Fruit fly (Drosophila melanogaster): ENCODE data around the gene Nup358.

Gene Nup358

DNA sequence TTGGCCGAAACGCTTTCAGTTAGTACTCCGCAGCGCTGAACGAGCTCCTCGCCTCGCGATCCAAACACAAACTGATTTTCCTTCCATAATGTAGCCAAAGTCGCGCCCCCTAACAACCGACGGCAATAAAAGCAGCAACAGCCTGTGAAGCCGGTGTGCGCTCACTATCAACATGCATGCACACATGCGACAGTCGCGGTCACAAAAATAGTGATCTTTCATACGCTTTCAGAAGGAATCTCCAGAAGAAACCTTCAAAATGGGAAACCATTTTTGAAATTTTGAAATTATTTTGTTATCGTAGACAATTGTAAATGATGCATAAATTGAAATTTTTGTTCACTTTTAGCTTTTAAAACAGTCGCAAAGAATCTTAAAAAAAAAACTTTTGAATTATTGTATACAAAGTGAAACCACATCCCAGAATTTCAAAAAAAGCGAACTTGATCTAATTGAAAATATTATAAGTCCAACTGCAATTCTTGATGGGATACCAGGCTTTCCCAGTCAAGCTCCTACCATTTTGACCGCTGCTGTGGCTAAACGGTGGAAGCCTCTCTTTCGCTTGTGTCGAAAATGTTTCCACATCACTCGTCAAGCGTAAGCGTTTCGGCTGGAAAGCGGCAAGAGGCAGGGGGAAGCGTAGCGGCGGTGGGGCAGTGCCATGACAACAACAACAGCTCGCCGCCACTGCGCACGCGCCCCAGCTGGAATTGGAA is 16.7 kb upstream of the Nup358 start, which contains the start of gene Cad96Cb:
TSS of gene Cad96Cb (minus strand) at position 51 of the 719 bp plus-strand sequence.
- TF ChIP-seq usp (GFP tag; optimal IDR thresholded peaks at IDR 0.05) = no peak
- no peak for TF ChIP-seq EcR (GFP tag; optimal IDR thresholded peaks at IDR 0.05)
- TF ChIP-seq psq (optimal IDR thresholded peaks at IDR 0.05) = no peak
- no peak for TF ChIP-seq pan (optimal IDR thresholded peaks at IDR 0.05)
- no peak for TF ChIP-seq CG8478 (optimal IDR thresholded peaks at IDR 0.05)
- TF ChIP-seq Dll (optimal IDR thresholded peaks at IDR 0.05) = no peak

DNA sequence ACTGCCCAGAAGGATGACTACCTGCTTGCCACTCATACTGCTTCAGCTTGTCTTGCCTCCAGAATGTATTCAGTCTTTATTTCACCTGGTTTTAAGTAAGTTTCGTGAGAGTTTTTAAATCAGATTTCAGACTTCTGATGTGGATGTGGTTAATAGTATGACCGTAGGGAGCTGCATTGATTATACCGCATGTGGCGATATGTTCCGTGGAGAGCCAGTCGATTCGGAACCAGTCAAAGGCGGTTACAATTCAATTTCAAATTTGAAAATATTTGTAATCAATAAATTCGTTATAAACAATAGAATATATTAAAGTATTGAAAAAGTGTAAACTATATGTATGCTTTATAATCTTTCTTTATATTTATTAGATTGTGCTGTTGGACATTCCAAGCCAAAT is 13.8 kb upstream of the Nup358 start, which contains the start of gene Sil1:
TSS of gene Sil1 (minus strand) at position 168 of the 400 bp plus-strand sequence.
- TF ChIP-seq EcR (GFP tag; optimal IDR thresholded peaks at IDR 0.05) = no peak
- no peak for TF ChIP-seq psq (optimal IDR thresholded peaks at IDR 0.05)
- TF ChIP-seq Dll (optimal IDR thresholded peaks at IDR 0.05) = no peak
- TF ChIP-seq pan (optimal IDR thresholded peaks at IDR 0.05) = no peak
- TF ChIP-seq usp (GFP tag; optimal IDR thresholded peaks at IDR 0.05) = no peak
- no peak for TF ChIP-seq CG8478 (optimal IDR thresholded peaks at IDR 0.05)

DNA sequence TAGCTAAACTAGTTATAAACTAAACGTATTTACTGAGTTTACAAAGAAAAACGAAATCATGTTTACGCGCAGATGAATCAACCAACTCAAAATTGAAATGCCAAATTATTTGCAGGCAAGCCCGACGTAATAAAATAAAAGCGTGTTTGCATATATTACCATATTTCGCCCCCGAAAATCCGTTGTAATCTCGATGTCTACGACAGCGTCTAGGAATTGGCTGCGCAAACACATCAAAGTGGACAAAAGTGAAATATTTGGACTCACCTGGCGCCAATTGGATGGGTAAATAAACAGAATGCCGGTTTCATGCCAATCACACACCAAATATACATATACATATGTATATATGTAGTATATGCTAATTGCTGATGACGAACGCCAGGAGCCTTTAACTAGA is 13.0 kb upstream of the Nup358 start:
- TF ChIP-seq EcR (GFP tag; optimal IDR thresholded peaks at IDR 0.05) (no peak), Dll (optimal IDR thresholded peaks at IDR 0.05) (no peak), pan (optimal IDR thresholded peaks at IDR 0.05) (no peak), psq (optimal IDR thresholded peaks at IDR 0.05) (no peak), CG8478 (optimal IDR thresholded peaks at IDR 0.05) (no peak), usp (GFP tag; optimal IDR thresholded peaks at IDR 0.05) (no peak)

DNA sequence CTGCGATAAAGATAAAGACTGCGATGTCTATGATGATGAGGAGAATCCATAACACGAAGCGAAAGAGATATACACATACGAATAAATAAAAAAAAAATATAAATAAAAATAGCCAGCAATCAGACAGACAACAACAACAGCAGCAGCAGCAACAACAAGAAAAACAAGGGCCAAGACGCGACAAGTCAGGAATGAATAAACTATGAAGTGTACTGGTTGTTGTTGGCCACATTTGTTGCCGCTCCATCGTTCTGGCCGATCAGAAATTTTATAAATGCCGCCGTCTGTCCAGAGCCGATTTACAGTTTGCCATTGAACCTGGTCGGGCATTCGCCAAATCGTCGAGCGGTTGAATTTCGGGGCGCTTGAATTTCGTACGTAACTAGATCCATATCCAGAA is 11.8 kb upstream of the Nup358 start, which contains the start of gene Jhbp7:
TSS of gene Jhbp7 (plus strand) at position 301 of the 400 bp plus-strand sequence.
- TF ChIP-seq CG8478 (optimal IDR thresholded peaks at IDR 0.05) (no peak), usp (GFP tag; optimal IDR thresholded peaks at IDR 0.05) (no peak), Dll (optimal IDR thresholded peaks at IDR 0.05) (no peak), EcR (GFP tag; optimal IDR thresholded peaks at IDR 0.05) (no peak), psq (optimal IDR thresholded peaks at IDR 0.05) (no peak)

DNA sequence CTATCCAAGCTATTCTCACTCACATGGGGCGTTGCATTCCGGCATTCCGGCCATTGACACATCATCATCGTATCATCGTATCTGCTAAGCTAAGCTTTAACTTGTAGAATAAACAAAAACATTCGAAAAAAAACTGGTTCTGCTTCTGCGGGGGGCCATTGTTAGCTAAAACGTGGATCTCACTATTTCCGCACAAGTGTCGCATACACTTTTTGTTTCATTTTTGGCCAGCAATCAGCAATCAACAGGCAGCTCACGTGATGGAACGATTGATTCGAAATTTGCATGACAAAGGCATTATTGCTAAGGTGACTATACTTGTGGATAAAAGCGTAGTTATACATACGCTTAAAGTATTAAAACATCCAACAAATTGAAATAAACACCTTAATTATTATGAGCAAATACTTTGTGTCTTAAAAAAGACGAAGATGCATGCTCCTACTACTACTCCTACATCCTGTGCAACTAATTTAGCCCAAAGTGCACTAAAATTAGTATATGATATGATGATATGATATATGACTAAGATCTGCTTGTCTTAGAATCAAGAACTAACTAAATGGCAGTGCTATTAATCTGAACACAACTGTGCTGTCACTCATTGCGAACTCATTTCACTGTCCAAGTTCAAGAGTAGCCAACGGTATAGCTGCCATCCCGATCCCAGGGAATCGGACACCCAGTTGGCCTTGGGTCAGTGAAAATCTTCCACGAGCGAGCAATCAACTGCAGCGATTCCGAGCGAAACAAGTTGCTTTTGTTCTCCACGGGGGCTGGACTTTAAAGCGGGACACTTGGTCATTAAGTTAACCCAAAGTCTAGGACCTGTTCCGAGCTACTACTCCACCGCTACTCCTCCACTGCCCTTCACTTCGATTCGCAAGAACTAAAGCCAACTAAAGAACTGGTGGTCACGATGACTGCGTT is 10.1 kb upstream of the Nup358 start:
- TF ChIP-seq CG8478 (optimal IDR thresholded peaks at IDR 0.05) = no peak
- no peak for TF ChIP-seq EcR (GFP tag; optimal IDR thresholded peaks at IDR 0.05)
- no peak for TF ChIP-seq usp (GFP tag; optimal IDR thresholded peaks at IDR 0.05)
- no peak for TF ChIP-seq pan (optimal IDR thresholded peaks at IDR 0.05)
- TF ChIP-seq psq (optimal IDR thresholded peaks at IDR 0.05) = no peak
- TF ChIP-seq Dll (optimal IDR thresholded peaks at IDR 0.05) = no peak

DNA sequence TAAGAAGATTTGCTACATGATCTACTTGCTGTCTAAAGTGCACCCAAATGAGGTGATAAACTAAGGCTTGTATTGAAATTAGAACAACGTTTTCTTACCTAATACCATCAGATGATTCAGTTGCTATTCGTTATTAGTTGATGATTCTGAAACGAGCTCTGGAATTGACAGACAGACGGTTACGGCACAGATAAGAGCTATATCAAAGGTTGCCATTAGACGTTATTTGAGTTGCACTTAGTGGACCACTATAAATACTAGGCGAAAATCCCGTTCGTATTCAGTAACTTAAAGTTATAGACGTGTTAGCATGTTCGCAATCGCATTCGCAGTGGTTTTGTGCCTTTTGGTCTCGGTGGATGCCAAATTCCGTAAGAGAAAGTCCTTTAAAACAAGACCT is 9.3 kb upstream of the Nup358 start, which contains the start of gene to:
TSS of gene to (plus strand) at position 301 of the 400 bp plus-strand sequence.
- TF ChIP-seq psq (optimal IDR thresholded peaks at IDR 0.05) (no peak), pan (optimal IDR thresholded peaks at IDR 0.05) (no peak), Dll (optimal IDR thresholded peaks at IDR 0.05) (no peak), CG8478 (optimal IDR thresholded peaks at IDR 0.05) (no peak), usp (GFP tag; optimal IDR thresholded peaks at IDR 0.05) (no peak), EcR (GFP tag; optimal IDR thresholded peaks at IDR 0.05) (no peak)

DNA sequence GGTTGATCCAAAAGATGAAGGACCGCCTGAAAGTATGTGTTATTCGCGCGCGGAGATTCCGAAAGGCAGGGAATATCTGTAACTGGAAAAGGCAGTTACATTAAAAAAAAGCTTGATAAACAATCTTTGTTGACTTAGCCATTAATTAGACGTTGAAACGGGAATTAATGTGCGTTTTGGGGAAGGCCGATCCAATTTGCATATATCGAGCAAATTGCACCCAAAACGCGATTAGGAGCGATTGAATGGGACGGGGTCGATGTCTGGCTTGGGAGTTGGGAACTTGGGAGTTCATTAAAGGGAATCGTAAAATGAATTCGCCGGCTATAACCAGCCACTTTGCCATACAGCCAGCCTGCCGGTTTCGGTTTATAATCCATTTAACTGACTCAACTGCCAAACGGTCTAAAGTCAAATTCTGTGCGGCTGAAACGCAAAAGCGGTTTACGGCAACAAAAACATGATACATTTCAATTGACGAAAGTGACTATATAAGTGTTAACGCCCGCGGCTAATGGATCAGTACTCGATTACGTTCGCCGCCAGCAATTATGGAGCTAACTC is 7.6 kb upstream of the Nup358 start, which contains the start of gene CG11854:
TSS of gene CG11854 (plus strand) at position 514 of the 564 bp plus-strand sequence.
- TF ChIP-seq psq (optimal IDR thresholded peaks at IDR 0.05) = no peak
- no peak for TF ChIP-seq usp (GFP tag; optimal IDR thresholded peaks at IDR 0.05)
- no peak for TF ChIP-seq pan (optimal IDR thresholded peaks at IDR 0.05)
- no peak for TF ChIP-seq Dll (optimal IDR thresholded peaks at IDR 0.05)
- no peak for TF ChIP-seq CG8478 (optimal IDR thresholded peaks at IDR 0.05)
- no peak for TF ChIP-seq EcR (GFP tag; optimal IDR thresholded peaks at IDR 0.05)

DNA sequence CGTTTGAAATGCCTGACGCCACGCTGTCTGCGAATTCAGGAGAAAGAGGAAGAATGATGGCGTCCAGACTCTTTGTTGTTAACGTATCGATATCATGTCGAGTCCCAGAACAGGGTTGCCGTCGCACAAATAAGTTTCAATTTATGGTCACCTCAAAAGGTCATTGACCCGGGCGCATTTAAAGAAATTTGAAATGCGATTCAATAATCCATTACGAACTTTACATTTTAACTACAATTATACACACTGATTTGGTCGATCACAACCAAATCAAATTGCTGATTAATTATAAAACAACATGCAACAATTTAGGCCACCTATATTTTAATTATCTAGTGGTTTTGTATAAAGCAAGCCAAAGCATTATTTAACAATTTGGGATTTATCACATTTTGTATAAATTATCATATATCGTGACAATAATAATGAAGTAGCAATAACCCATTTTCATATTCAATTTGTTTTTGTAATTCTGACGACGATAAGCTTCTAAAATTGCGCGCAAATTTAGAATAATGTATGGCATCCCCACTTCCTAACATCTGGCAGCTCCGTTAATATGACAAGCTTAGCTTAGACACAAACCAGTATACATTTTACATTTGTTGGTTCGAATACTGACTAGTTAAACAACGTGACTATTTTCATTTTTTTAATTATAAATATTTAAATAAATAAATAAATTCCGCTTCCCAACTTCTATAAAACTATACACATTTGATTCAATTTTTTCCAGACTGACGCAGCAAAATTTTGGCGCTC is 3.9 kb upstream of the Nup358 start, which contains the start of gene bam:
TSS of gene bam (minus strand) at position 58 of the 762 bp plus-strand sequence.
- TF ChIP-seq pan (optimal IDR thresholded peaks at IDR 0.05) (no peak), psq (optimal IDR thresholded peaks at IDR 0.05) (no peak), usp (GFP tag; optimal IDR thresholded peaks at IDR 0.05) (no peak), Dll (optimal IDR thresholded peaks at IDR 0.05) (no peak), CG8478 (optimal IDR thresholded peaks at IDR 0.05) (no peak), EcR (GFP tag; optimal IDR thresholded peaks at IDR 0.05) (no peak)

DNA sequence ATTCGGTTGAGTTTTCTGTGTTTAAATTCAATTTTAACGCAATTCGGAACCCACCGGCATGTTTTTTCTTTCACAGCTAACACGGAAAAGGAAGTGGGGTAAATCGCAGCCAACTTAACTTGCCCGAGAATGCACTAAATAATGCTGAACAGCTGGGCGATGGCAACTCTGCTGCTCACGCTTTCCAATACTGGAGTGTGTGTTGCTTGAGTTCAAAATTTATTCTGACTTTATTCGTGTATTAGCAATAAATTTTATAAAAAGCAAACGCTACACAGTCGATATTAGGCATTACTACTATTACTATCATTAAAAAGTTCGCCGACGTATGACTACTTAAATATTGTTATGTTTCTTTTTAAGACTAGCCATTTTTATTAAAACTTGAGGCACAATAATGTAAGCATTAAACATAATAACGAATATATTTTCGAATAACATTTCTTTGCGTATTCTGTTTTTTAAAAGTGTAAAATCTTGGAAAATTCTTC is 1.7 kb upstream of the Nup358 start, which contains the start of the genes RpS27 and Nup37:
TSS of gene RpS27 (minus strand) at position 136 of the 491 bp plus-strand sequence.
TSS of gene Nup37 (plus strand) at position 280 of the 491 bp plus-strand sequence.
- TF ChIP-seq usp (GFP tag; optimal IDR thresholded peaks at IDR 0.05) (no peak), Dll (optimal IDR thresholded peaks at IDR 0.05) (no peak), EcR (GFP tag; optimal IDR thresholded peaks at IDR 0.05) (no peak), pan (optimal IDR thresholded peaks at IDR 0.05) (no peak)

DNA sequence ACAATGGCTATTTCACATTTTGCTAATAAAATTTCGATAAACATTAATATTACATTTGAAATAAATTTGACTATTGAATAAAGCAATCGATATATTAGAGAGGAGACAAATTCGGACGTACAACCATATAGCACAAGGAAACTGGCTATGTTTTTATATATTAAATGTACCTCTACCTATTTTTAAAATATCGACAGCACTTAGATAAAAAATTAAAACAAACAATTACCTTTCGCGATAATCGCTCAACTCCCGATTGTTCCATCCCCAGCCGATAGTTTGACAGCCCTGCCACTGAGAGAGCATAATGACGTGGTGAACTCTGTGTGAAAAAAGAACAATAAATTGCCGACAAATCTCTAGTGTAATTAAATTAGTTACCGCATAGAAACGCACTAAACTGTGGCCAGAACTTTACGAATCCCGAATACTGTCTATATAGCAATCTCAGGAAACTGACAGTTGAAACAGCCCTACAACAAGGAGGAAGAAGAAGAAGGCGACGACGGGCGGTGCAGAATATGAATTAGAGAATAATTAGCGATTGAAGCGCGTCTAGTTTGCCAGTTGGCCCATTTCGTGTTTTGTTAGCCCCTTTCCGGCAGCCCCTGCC is 9.6 kb downstream of the Nup358 start, which contains the start of gene CG11857:
TSS of gene CG11857 (plus strand) at position 271 of the 613 bp plus-strand sequence.
- TF ChIP-seq EcR (GFP tag; optimal IDR thresholded peaks at IDR 0.05) = no peak
- no peak for TF ChIP-seq CG8478 (optimal IDR thresholded peaks at IDR 0.05)
- TF ChIP-seq Dll (optimal IDR thresholded peaks at IDR 0.05) = no peak

Data from whole organism.